Worm (Caenorhabditis elegans) whole organism, late embryonic: ENCODE data around the gene clec-218.

Experiments used
- C08G9.2 ChIP-seq: sonication (generic microtip); optimal IDR thresholded peaks from 2 replicates; lab custom pipeline; 2016; ENCODE audit warnings: mild to moderate bottlenecking, missing genetic modification characterization, moderate library complexity, missing compliant biosample characterization
- K09A11.1 ChIP-seq: sonication (generic microtip); optimal IDR thresholded peaks from 2 replicates; lab custom pipeline; 2017; ENCODE audit warnings: antibody characterized with exemption, mild to moderate bottlenecking, missing genetic modification characterization, missing compliant biosample characterization; ENCODE audit not compliant: insufficient read depth
- ceh-19 ChIP-seq: fragments of 200-800 bp; sonication (Bioruptor generic); optimal IDR thresholded peaks from 2 replicates; lab custom pipeline; 2018; ENCODE audit warnings: mild to moderate bottlenecking, missing genetic modification characterization, missing compliant biosample characterization
- ceh-31 ChIP-seq: sonication (generic microtip); optimal IDR thresholded peaks from 2 replicates; lab custom pipeline; 2016; ENCODE audit warnings: missing genetic modification characterization, missing compliant biosample characterization
- ceh-34 ChIP-seq: sonication (generic microtip); optimal IDR thresholded peaks from 2 replicates; lab custom pipeline; 2016; ENCODE audit warnings: mild to moderate bottlenecking, missing genetic modification characterization, missing compliant biosample characterization
- dmd-4 ChIP-seq: sonication (generic microtip); optimal IDR thresholded peaks from 2 replicates; lab custom pipeline; 2016; ENCODE audit warnings: borderline replicate concordance, missing genetic modification characterization, missing compliant biosample characterization
- ets-4 ChIP-seq: sonication (generic microtip); optimal IDR thresholded peaks from 2 replicates; lab custom pipeline; 2016; ENCODE audit warnings: missing genetic modification characterization, missing compliant biosample characterization
- pax-1 ChIP-seq: fragments of 150-350 bp; optimal IDR thresholded peaks from 2 replicates; lab custom pipeline; 2014; ENCODE audit warnings: missing biosample characterization, missing genetic modification characterization
- pha-4 ChIP-seq: fragments of 150-350 bp; optimal IDR thresholded peaks from 2 replicates; lab custom pipeline; 2018; ENCODE audit warnings: missing biosample characterization, missing genetic modification reagents, missing genetic modification characterization
- pqm-1 ChIP-seq: sonication (generic microtip); optimal IDR thresholded peaks from 2 replicates; lab custom pipeline; 2016; ENCODE audit warnings: missing genetic modification characterization, missing compliant biosample characterization

DNA sequence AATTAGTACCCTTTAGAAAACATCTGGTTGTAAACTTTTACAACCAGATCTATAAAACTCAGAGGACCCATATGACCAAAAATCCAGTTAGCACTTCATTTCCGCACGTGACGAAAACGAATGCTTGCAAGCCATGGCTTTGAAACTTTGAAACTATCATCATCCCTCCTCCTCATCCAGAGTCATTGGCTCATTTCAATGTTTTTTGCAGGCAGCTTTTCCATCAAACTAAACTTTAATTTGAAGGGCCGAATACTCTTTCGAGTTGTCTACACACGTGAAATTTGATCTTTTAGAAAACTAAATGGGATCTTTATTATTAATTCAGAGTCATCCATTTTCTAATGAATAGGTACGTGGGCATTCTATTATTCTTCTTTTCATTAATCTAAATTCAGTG lies 45.5 kb upstream of the clec-218 start:
- TF ChIP-seq ceh-19 (GFP tag; lab: Kevin White, UChicago) (no peak), ceh-34 (no peak), pax-1 (no peak), ets-4 (tag; lab: Kevin White, UChicago) (no peak), pqm-1 (tag; lab: Kevin White, UChicago) (no peak), K09A11.1 (no peak), pha-4 (tag; lab: Kevin White, UChicago) (no peak), C08G9.2 (tag; lab: Kevin White, UChicago) (no peak), dmd-4 (tag; lab: Kevin White, UChicago) (no peak), ceh-31 (tag; lab: Kevin White, UChicago) (no peak)
